Fruit fly (Drosophila melanogaster): ENCODE results near the gene CG1309.

DNA sequence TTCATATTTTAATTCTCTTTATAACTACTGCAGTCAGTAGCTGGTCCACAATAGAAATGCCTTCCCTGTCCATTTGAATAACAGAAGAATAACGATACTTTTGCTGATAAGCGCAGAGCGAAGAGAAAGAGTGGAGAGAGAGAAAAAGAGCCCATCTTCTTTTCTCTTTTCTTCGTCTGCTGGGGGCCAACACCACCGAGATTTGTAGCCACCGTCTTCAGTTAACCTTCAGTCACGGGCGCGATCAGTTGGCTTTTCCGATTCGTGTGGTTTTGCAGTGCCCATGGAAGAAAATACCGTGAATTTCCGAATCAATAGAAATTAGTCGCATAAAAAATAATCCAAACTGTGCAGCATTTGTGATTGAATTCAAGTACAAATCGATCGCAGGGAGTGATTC lies 4.3 kb downstream of the CG1309 start, which contains the start of gene CG1273:
- no peak for TF ChIP-seq CG8478 (optimal IDR thresholded peaks at IDR 0.05)
- TF ChIP-seq pan (optimal IDR thresholded peaks at IDR 0.05): no peak
- TF ChIP-seq psq (optimal IDR thresholded peaks at IDR 0.05): no peak
- TF ChIP-seq usp (GFP tag; optimal IDR thresholded peaks at IDR 0.05): no peak
- no peak for TF ChIP-seq EcR (GFP tag; optimal IDR thresholded peaks at IDR 0.05)

All from whole organism.